Worm (Caenorhabditis elegans): ENCODE measurements around the gene K12H6.5.

ce11 chrII:2815444-2815843 is 10.5 kb downstream of the K12H6.5 start, which contains the start of gene K12H6.2:
- TF ChIP-seq ama-1 (optimal IDR thresholded peaks at IDR 0.05) (no peak), skn-1 (tag; optimal IDR thresholded peaks at IDR 0.05) (no peak), ceh-16 (tag; optimal IDR thresholded peaks at IDR 0.05) (no peak), nhr-11 (tag; optimal IDR thresholded peaks at IDR 0.05) (no peak), fos-1 (tag; optimal IDR thresholded peaks at IDR 0.05) (no peak), aly-2 (tag; optimal IDR thresholded peaks at IDR 0.05) (no peak), elt-1 (tag; optimal IDR thresholded peaks at IDR 0.05) (no peak)

All from whole organism, L2 larva.